Worm (Caenorhabditis elegans): ENCODE measurements around the gene unc-3.

unc-3 gene

ce11 chrX:14773238-14773637, at the start of gene unc-3:
Gene unc-3 (plus strand): TSS chrX:14773538.
- TF ChIP-seq unc-62 (GFP tag; optimal IDR thresholded peaks at IDR 0.05) = no peak

DNA sequence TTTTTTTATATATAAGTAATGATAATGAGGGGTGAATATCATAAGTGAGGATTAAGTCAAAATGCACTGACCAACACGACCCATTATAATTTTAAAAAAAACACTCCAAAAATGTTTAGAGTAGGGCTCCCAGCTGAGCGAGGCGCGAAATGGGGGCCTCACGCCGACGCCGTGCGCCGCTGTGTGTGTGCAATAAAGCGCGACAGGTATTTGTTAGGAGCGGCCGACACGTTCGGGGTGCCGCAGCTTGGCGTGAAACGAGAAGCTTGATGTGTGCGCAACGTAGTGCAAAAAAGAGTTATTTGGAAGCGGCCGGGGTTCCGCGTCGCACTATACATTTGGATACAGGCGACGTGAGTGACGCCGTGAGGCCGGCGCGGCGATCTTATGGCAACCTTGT, 48.4 kb upstream of the unc-3 start:
- no peak for TF ChIP-seq unc-62 (GFP tag; optimal IDR thresholded peaks at IDR 0.05)

ce11 chrX:14729319-14729718, 44.0 kb upstream of the unc-3 start, which contains the start of gene tsp-8:
Gene tsp-8 (minus strand): TSS chrX:14729503.
- TF ChIP-seq unc-62 (GFP tag; optimal IDR thresholded peaks at IDR 0.05) = no peak

DNA sequence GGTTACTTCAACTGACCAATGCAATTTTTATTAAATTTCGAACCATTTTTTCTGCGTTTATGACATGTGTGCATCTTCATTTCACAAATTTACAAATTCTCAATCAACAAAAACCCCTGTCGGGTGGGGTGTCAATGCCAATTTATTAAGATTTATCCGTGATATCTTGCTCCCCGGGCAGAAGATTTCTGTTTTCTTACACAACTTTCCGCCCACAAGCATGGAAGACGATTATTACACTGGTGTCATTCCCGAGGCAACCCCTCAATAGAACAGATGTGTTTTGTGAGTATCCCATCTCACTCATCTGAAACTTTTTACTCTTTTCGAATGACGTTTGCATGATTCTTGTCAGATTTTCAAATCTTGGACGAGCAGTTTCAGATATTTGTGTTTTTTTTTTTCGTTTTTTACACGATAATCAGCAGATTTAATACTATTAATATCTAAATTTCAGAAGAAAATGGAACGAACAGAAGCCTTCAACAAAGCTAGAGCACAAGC, 41.5 kb upstream of the unc-3 start, which contains the start of gene F33C8.4:
TSS of gene F33C8.4 (plus strand) at position 454 of the 504 bp plus-strand sequence.
- TF ChIP-seq unc-62 (GFP tag; optimal IDR thresholded peaks at IDR 0.05) = no peak

ce11 chrX:14736220-14736619, 37.1 kb upstream of the unc-3 start:
- TF ChIP-seq unc-62 (GFP tag; optimal IDR thresholded peaks at IDR 0.05) = no peak

DNA sequence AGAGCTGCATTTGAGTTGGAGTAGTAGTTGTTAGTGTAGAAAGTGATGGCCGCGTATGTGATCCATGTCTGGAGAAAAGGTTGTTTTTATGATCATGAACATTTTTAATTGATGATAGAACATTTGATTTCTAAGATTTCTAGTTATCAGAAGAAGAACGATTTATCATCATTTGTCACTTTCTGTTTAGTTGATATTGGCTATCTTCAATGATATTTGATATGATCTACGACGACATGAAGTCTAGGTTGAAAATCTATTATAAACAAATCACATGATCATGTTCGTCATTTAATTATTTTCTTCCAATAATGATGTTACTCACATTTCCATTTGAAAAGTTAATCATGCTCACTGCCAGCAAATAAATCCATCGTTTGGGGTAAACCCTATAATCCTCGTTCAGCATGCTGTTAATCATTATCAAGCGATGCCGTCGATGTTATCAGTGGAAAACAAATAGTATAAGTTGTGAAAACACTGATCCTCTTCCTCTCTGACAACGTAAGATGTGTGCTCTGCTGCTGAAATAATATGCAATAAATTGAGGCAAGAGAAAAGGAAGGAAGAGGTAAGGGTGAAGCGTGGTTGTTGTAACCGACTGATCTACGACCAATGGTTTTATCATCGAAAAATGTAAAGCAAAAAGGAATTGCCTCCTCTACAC, 36.2 kb upstream of the unc-3 start:
- TF ChIP-seq unc-62 (GFP tag; optimal IDR thresholded peaks at IDR 0.05) = no peak

ce11 chrX:14737623-14738022, 35.7 kb upstream of the unc-3 start:
- TF ChIP-seq unc-62 (GFP tag; optimal IDR thresholded peaks at IDR 0.05) = no peak

ce11 chrX:14739466-14739865, 33.9 kb upstream of the unc-3 start:
- no peak for TF ChIP-seq unc-62 (GFP tag; optimal IDR thresholded peaks at IDR 0.05)

- TF ChIP-seq unc-62 (GFP tag; optimal IDR thresholded peaks at IDR 0.05) = no peak
These were observed 33.3 kb upstream of the unc-3 start, which contains the start of gene C05G5.1 for ce11 chrX:14740019-14740418. Gene C05G5.1 (minus strand): TSS chrX:14740119.

- no peak for TF ChIP-seq unc-62 (GFP tag; optimal IDR thresholded peaks at IDR 0.05)
These were observed 30.1 kb upstream of the unc-3 start for ce11 chrX:14743210-14743609.

DNA sequence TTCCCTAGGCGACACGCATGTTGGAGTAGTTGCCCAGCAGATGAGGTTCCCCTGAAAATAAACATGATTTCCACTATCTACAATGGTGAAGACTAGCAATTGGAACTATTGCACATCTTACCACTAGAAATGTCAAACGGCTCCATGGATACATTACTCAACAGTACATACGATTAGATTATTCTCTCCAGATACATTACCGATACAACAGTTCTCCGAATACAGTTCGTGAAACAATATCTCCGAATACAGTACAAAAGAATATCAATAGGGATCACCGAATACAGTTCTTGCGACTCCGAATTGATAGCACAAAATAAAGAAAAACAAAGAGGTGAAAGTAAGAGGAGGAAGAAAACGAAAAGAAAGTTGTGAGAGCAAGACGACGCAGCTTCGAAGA, 29.6 kb upstream of the unc-3 start, which contains the start of gene C05G5.7:
TSS of gene C05G5.7 (minus strand) at position 1 of the 400 bp plus-strand sequence.
- TF ChIP-seq unc-62 (GFP tag; optimal IDR thresholded peaks at IDR 0.05) = no peak

DNA sequence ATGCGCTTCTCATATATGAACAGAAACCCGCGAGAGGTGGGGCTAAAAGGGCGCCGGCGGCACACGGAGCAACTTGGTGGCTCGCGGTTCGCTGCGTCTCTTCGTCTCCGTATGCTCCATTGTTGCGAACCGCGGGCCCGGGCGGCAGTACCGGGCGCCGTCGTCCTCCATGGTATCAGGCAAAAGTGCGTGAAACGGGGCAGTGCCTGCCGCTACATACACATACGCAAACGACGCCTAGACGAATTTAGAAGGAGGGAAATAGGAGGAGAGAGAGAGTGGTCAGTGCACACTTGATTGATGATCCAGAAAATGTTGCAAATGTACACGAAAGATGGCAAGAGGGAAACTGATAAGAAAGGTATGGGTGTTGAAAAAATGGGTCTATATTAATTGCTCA, 28.8 kb upstream of the unc-3 start:
- TF ChIP-seq unc-62 (GFP tag; optimal IDR thresholded peaks at IDR 0.05) = no peak

DNA sequence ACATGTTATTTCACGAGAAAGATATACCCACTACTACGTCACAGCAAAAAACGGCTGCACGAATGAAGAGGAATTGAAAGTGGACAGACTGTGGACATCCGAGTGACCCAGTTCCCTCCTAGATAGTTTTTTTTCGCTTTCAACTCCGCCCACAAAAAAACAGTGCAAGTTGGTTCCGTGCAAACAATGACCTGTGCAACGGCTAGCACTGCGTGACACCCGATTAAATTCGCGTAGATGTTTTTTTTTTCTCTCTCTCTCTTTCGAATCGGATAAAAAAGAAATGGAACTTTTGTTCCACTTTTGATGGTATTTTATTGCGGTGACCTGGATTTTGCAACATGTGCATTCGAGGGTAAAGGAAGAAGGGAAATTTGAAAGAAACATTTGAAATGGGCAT, 28.1 kb upstream of the unc-3 start:
- no peak for TF ChIP-seq unc-62 (GFP tag; optimal IDR thresholded peaks at IDR 0.05)

DNA sequence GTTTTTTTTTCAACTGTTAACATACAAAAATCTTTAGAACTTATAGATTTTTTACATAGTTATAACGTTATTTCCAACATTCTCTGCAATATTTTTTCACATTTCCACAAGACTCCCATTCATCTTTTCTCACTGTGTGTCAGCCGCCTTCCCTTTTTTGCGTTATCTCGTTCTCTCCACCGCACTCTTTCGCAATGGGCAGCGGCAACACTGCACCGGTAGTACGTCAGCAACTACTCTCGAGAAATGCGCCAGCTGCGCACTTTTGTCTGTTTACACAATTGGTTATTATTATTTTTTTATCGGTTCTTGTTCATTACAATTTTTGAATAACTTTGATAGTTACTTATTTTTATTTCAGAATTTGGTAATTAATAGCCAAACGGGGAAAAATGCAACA, 26.4 kb upstream of the unc-3 start, which contains the start of gene C05G5.2:
TSS of gene C05G5.2 (plus strand) at position 356 of the 400 bp plus-strand sequence.
- TF ChIP-seq unc-62 (GFP tag; optimal IDR thresholded peaks at IDR 0.05) = no peak

DNA sequence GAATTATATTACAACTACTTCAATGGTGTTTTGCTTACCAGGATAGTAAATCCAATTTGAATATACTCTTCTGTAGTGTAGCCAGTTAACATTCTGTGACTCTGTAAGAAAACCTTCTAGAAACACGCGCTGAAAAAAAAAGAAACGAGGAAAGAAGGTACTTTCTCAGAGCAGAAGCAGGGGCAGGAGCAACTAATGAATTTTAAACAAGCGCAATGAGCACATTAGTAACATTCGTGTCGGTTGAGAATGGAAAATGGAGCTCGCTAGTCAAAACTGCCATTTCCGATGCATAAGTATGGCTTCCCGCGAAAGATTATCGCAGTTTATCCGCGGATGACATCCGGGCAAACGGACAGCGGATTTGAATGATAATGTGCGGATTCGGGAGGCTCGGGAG, 21.4 kb upstream of the unc-3 start, which contains the start of gene C05G5.3:
TSS of gene C05G5.3 (minus strand) at position 101 of the 400 bp plus-strand sequence.
- TF ChIP-seq unc-62 (GFP tag; optimal IDR thresholded peaks at IDR 0.05) = no peak

ce11 chrX:14753514-14754076, 19.7 kb upstream of the unc-3 start, which contains the start of gene sucl-1:
Gene sucl-1 (plus strand): TSS chrX:14754026.
- no peak for TF ChIP-seq unc-62 (GFP tag; optimal IDR thresholded peaks at IDR 0.05)

ce11 chrX:14755847-14756246, 17.5 kb upstream of the unc-3 start:
- TF ChIP-seq unc-62 (GFP tag; optimal IDR thresholded peaks at IDR 0.05) = no peak

Data from whole organism, dauer.